Worm (Caenorhabditis elegans): ENCODE measurements around the gene nspe-4.

- TF ChIP-seq pax-1 (tag; optimal IDR thresholded peaks at IDR 0.05): no peak
- no peak for TF ChIP-seq elt-4 (tag; optimal IDR thresholded peaks at IDR 0.05)
- no peak for TF ChIP-seq nhr-232 (tag; optimal IDR thresholded peaks at IDR 0.05)
Measured at ce11 chrII:12619288-12619687, 7.0 kb downstream of the nspe-4 start, which contains the start of gene nspe-2.

All from whole organism, late embryonic.